Worm (Caenorhabditis elegans) whole organism, L1 larva: Measurements from ENCODE around the gene vps-33.2.

Experiments
- C16A3.4 ChIP-seq: fragments of 150-350 bp; optimal IDR thresholded peaks from 2 replicates; lab custom pipeline; 2014; ENCODE audit warnings: missing biosample characterization, missing genetic modification characterization
- alr-1 ChIP-seq: fragments of 200-800 bp; sonication (Bioruptor generic); optimal IDR thresholded peaks from 2 replicates; lab custom pipeline; 2018; ENCODE audit warnings: borderline replicate concordance, mild to moderate bottlenecking, missing genetic modification characterization, missing compliant biosample characterization
- aly-2 ChIP-seq: fragments of 150-350 bp; optimal IDR thresholded peaks from 2 replicates; lab custom pipeline; 2014; ENCODE audit warnings: missing biosample characterization, missing genetic modification characterization
- ama-1 ChIP-seq: fragments of 150-350 bp; optimal IDR thresholded peaks from 2 replicates; lab custom pipeline; 2014
- ceh-63 ChIP-seq: fragments of 200-800 bp; sonication (Bioruptor generic); optimal IDR thresholded peaks from 2 replicates; lab custom pipeline; 2018; ENCODE audit warnings: mild to moderate bottlenecking, missing genetic modification characterization, missing compliant biosample characterization
- ceh-8 ChIP-seq: fragments of 200-800 bp; sonication (Bioruptor generic); optimal IDR thresholded peaks from 2 replicates; lab custom pipeline; 2018; ENCODE audit warnings: mild to moderate bottlenecking, missing genetic modification characterization, moderate library complexity, missing compliant biosample characterization
- ceh-82 ChIP-seq, 3 experiments: fragments of 150-350 bp in 1 of 3; sonication (generic microtip) in 2 of 3; optimal IDR thresholded peaks; 2 replicates each; lab custom pipeline; 2014 to 2017; ENCODE audit warnings: missing biosample characterization in 3 of 3, missing genetic modification characterization in 3 of 3
- ceh-88 ChIP-seq: fragments of 200-800 bp; sonication (Bioruptor generic); IDR thresholded peaks from 2 replicates; pipeline ENCODE4 v1.3.6; 2022; ENCODE audit warnings: missing genetic modification characterization, missing compliant biosample characterization
- ceh-90 ChIP-seq: sonication (generic microtip); optimal IDR thresholded peaks from 2 replicates; lab custom pipeline; 2016; ENCODE audit warnings: missing genetic modification characterization, missing compliant biosample characterization
- dpl-1 ChIP-seq, 3 experiments: fragments of 150-350 bp in 2 of 3; sonication (generic microtip) in 1 of 3; optimal IDR thresholded peaks; 2 replicates each; lab custom pipeline; 2014 to 2017; ENCODE audit warnings: missing biosample characterization in 3 of 3, missing genetic modification characterization in 3 of 3, missing genetic modification reagents in 3 of 3
- efl-1 ChIP-seq, 4 experiments: fragments of 150-350 bp; optimal IDR thresholded peaks in 3 of 4; peaks in 1 of 4; 1 replicate in 1 of 4; 2 replicates in 3 of 4; lab custom pipeline; 2014; ENCODE audit warnings: missing biosample characterization in 2 of 4, missing genetic modification characterization in 2 of 4, missing genetic modification reagents in 2 of 4
- efl-3 ChIP-seq: fragments of 200-800 bp; sonication (Bioruptor generic); optimal IDR thresholded peaks from 2 replicates; lab custom pipeline; 2018; ENCODE audit warnings: mild to moderate bottlenecking, missing genetic modification characterization, missing compliant biosample characterization
- egl-27 ChIP-seq, 2 experiments: fragments of 150-350 bp in 1 of 2; sonication (generic microtip); optimal IDR thresholded peaks; 3 replicates each; lab custom pipeline; 2017 to 2018; ENCODE audit warnings: missing biosample characterization in 2 of 2, missing genetic modification characterization in 2 of 2, missing genetic modification reagents in 2 of 2
- elt-2 ChIP-seq: sonication (generic microtip); optimal IDR thresholded peaks from 2 replicates; lab custom pipeline; 2016; ENCODE audit warnings: missing genetic modification characterization, mild to moderate bottlenecking, inconsistent platforms, missing compliant biosample characterization, missing genetic modification reagents
- fkh-4 ChIP-seq: sonication (generic microtip); optimal IDR thresholded peaks from 2 replicates; lab custom pipeline; 2016; ENCODE audit warnings: missing compliant biosample characterization, missing genetic modification characterization, borderline replicate concordance
- hpl-2 ChIP-seq: fragments of 150-350 bp; optimal IDR thresholded peaks from 2 replicates; lab custom pipeline; 2014; ENCODE audit warnings: missing biosample characterization, missing genetic modification reagents, missing genetic modification characterization
- irx-1 ChIP-seq: sonication (generic microtip); optimal IDR thresholded peaks from 2 replicates; lab custom pipeline; 2016; ENCODE audit warnings: missing genetic modification characterization, missing compliant biosample characterization
- isw-1 ChIP-seq: fragments of 200-800 bp; sonication (Bioruptor generic); IDR thresholded peaks from 2 replicates; pipeline ENCODE4 v1.3.6; 2022; ENCODE audit warnings: missing genetic modification characterization, missing compliant biosample characterization
- jun-1 ChIP-seq: fragments of 150-350 bp; optimal IDR thresholded peaks from 2 replicates; lab custom pipeline; 2014; ENCODE audit warnings: missing biosample characterization, missing genetic modification reagents, missing genetic modification characterization
- lin-14 ChIP-seq: fragments of 200-800 bp; sonication (Bioruptor generic); optimal IDR thresholded peaks from 2 replicates; lab custom pipeline; 2018; ENCODE audit warnings: mild to moderate bottlenecking, missing genetic modification characterization, moderate library complexity, missing compliant biosample characterization
- lin-35 ChIP-seq, 2 experiments: fragments of 150-350 bp; optimal IDR thresholded peaks; 2 replicates each; lab custom pipeline; 2014; ENCODE audit warnings: missing biosample characterization in 2 of 2, missing genetic modification characterization in 2 of 2, missing genetic modification reagents in 2 of 2
- lir-3 ChIP-seq: sonication (generic microtip); optimal IDR thresholded peaks from 2 replicates; lab custom pipeline; 2016; ENCODE audit warnings: mild to moderate bottlenecking, missing genetic modification characterization, moderate library complexity, missing compliant biosample characterization; ENCODE audit not compliant: poor library complexity
- lsy-2 ChIP-seq, 2 experiments: fragments of 150-350 bp; optimal IDR thresholded peaks; 2 replicates each; lab custom pipeline; 2014; ENCODE audit warnings: missing biosample characterization in 2 of 2, missing genetic modification characterization in 2 of 2
- mdl-1 ChIP-seq, 2 experiments: fragments of 150-350 bp; optimal IDR thresholded peaks; 2 replicates each; lab custom pipeline; 2014 to 2017; ENCODE audit warnings: missing biosample characterization in 2 of 2, missing genetic modification characterization in 2 of 2, inconsistent platforms in 1 of 2
- mef-2 ChIP-seq: fragments of 150-350 bp; optimal IDR thresholded peaks from 2 replicates; lab custom pipeline; 2014; ENCODE audit warnings: missing biosample characterization, missing genetic modification characterization
- mep-1 ChIP-seq: fragments of 150-350 bp; optimal IDR thresholded peaks from 2 replicates; lab custom pipeline; 2014; ENCODE audit warnings: missing biosample characterization, missing genetic modification characterization
- nhr-12 ChIP-seq: sonication (generic microtip); optimal IDR thresholded peaks from 2 replicates; lab custom pipeline; 2017; ENCODE audit warnings: missing biosample characterization, missing genetic modification characterization
- nhr-19 ChIP-seq: fragments of 200-800 bp; sonication (Bioruptor generic); conservative IDR thresholded peaks from 2 replicates; pipeline ENCODE4 v1.3.6; 2022; ENCODE audit warnings: missing genetic modification characterization, missing compliant biosample characterization
- nhr-20 ChIP-seq: sonication (generic microtip); optimal IDR thresholded peaks from 2 replicates; lab custom pipeline; 2016; ENCODE audit warnings: mild to moderate bottlenecking, missing genetic modification characterization, missing compliant biosample characterization
- nhr-28 ChIP-seq: fragments of 150-350 bp; optimal IDR thresholded peaks from 2 replicates; lab custom pipeline; 2014; ENCODE audit warnings: missing biosample characterization, missing genetic modification characterization
- nhr-76 ChIP-seq: sonication (generic microtip); optimal IDR thresholded peaks from 2 replicates; lab custom pipeline; 2017; ENCODE audit warnings: missing biosample characterization, missing genetic modification characterization
- nhr-85 ChIP-seq: sonication (generic microtip); peaks from one replicate; lab custom pipeline; 2016; ENCODE audit warnings: missing genetic modification characterization, inconsistent platforms, missing compliant biosample characterization
- pax-3 ChIP-seq: fragments of 200-800 bp; sonication (Bioruptor generic); optimal IDR thresholded peaks from 2 replicates; lab custom pipeline; 2018; ENCODE audit warnings: mild to moderate bottlenecking, missing genetic modification characterization, moderate library complexity, missing compliant biosample characterization
- rnt-1 ChIP-seq: sonication (generic microtip); optimal IDR thresholded peaks from 2 replicates; lab custom pipeline; 2016; ENCODE audit warnings: mild to moderate bottlenecking, missing genetic modification characterization, moderate library complexity, missing compliant biosample characterization
- snu-23 ChIP-seq: sonication (generic microtip); optimal IDR thresholded peaks from 2 replicates; lab custom pipeline; 2016; ENCODE audit warnings: missing genetic modification characterization, missing compliant biosample characterization
- sox-4 ChIP-seq: sonication (generic microtip); optimal IDR thresholded peaks from 2 replicates; lab custom pipeline; 2016; ENCODE audit warnings: missing genetic modification characterization, missing compliant biosample characterization
- sptf-1 ChIP-seq: fragments of 150-350 bp; optimal IDR thresholded peaks from 2 replicates; lab custom pipeline; 2014; ENCODE audit warnings: missing biosample characterization, missing genetic modification characterization
- sup-37 ChIP-seq: fragments of 200-800 bp; sonication (Bioruptor generic); optimal IDR thresholded peaks from 2 replicates; lab custom pipeline; 2018; ENCODE audit warnings: mild to moderate bottlenecking, missing genetic modification characterization, missing compliant biosample characterization
- tlp-1 ChIP-seq: fragments of 150-350 bp; optimal IDR thresholded peaks from 2 replicates; lab custom pipeline; 2014; ENCODE audit warnings: missing biosample characterization, missing genetic modification characterization
- unc-130 ChIP-seq: fragments of 150-350 bp; optimal IDR thresholded peaks from 2 replicates; lab custom pipeline; 2017; ENCODE audit warnings: missing biosample characterization, missing genetic modification characterization, inconsistent platforms
- unc-62 ChIP-seq: fragments of 150-350 bp; optimal IDR thresholded peaks from 2 replicates; lab custom pipeline; 2014; ENCODE audit warnings: missing biosample characterization, missing genetic modification reagents, missing genetic modification characterization
- unc-86 ChIP-seq: sonication (generic microtip); optimal IDR thresholded peaks from 2 replicates; lab custom pipeline; 2016; ENCODE audit warnings: missing genetic modification characterization, missing compliant biosample characterization
- xbp-1 ChIP-seq: sonication (generic microtip); optimal IDR thresholded peaks from 2 replicates; lab custom pipeline; 2016; ENCODE audit warnings: missing genetic modification characterization, missing compliant biosample characterization
- zip-4 ChIP-seq: fragments of 200-800 bp; sonication (Bioruptor generic); optimal IDR thresholded peaks from 2 replicates; lab custom pipeline; 2018; ENCODE audit warnings: mild to moderate bottlenecking, missing genetic modification characterization, moderate library complexity, missing compliant biosample characterization
- ztf-11 ChIP-seq, 2 experiments: sonication (generic microtip); optimal IDR thresholded peaks; 2 replicates each; lab custom pipeline; 2016 to 2017; ENCODE audit warnings: missing genetic modification characterization in 2 of 2, missing biosample characterization in 1 of 2, missing compliant biosample characterization in 1 of 2

vps-33.2 gene

ce11 chrII:6600973-6601372 is at the start of gene vps-33.2 (continued):
- TF ChIP-seq dpl-1 (GFP tag; optimal IDR thresholded peaks at IDR 0.05; lab: Kevin White, UChicago) = peak; percentile 23 to 62 (median 60)

ce11 chrII:6554677-6555076 is 46.3 kb upstream of the vps-33.2 start, which contains the start of gene wrn-1:
wrn-1 (plus strand) TSS chrII:6554977.
- TF ChIP-seq mep-1 (tag; lab: Kevin White, UChicago) = no peak
- no peak for TF ChIP-seq dpl-1 (GFP tag; optimal IDR thresholded peaks at IDR 0.05; lab: Kevin White, UChicago)
- no peak for TF ChIP-seq unc-62 (GFP tag; lab: Kevin White, UChicago)
- TF ChIP-seq elt-2 = no peak
- TF ChIP-seq nhr-19 = no peak
- no peak for TF ChIP-seq efl-3 (GFP tag; lab: Kevin White, UChicago)
- TF ChIP-seq isw-1 = no peak
- no peak for TF ChIP-seq ceh-8 (GFP tag; lab: Kevin White, UChicago)
- no peak for TF ChIP-seq xbp-1 (tag; lab: Kevin White, UChicago)
- no peak for TF ChIP-seq sptf-1 (tag; lab: Kevin White, UChicago)

ce11 chrII:6558887-6559286 is 42.1 kb upstream of the vps-33.2 start:
- TF ChIP-seq ama-1 = peak; percentile 64
- peak in 1 of 2 experiments; percentile 19 for TF ChIP-seq lin-35 (GFP tag; optimal IDR thresholded peaks at IDR 0.05; lab: Kevin White, UChicago)
- TF ChIP-seq efl-1 (optimal IDR thresholded peaks at IDR 0.05; lab: Kevin White, UChicago) = no peak
- peak in 1 of 2 experiments; percentile 14 for TF ChIP-seq efl-1 (GFP tag; optimal IDR thresholded peaks at IDR 0.05 in 1 of 2; lab: Kevin White, UChicago)
- no peak for TF ChIP-seq ceh-90 (tag; lab: Kevin White, UChicago)
- TF ChIP-seq nhr-85 = no peak

ce11 chrII:6560291-6560690 is 40.7 kb upstream of the vps-33.2 start:
- TF ChIP-seq lin-14 (no peak), unc-86 (tag; lab: Kevin White, UChicago) (no peak), tlp-1 (tag; lab: Kevin White, UChicago) (no peak), unc-62 (GFP tag; lab: Kevin White, UChicago) (no peak), lir-3 (tag; lab: Kevin White, UChicago) (no peak), ceh-88 (GFP tag; lab: Robert Waterston, UW) (no peak), zip-4 (GFP tag; lab: Kevin White, UChicago) (no peak), efl-3 (GFP tag; lab: Kevin White, UChicago) (no peak), nhr-12 (tag; lab: Kevin White, UChicago) (no peak), ceh-63 (GFP tag; lab: Kevin White, UChicago) (no peak), ceh-90 (tag; lab: Kevin White, UChicago) (no peak), pax-3 (tag; lab: Kevin White, UChicago) (no peak), ztf-11 (tag; optimal IDR thresholded peaks at IDR 0.05; lab: Kevin White, UChicago) (no peak), rnt-1 (no peak), aly-2 (tag; lab: Kevin White, UChicago) (no peak), nhr-28 (tag; lab: Kevin White, UChicago) (no peak), hpl-2 (GFP tag; lab: Kevin White, UChicago) (no peak), sox-4 (no peak), jun-1 (no peak), ceh-82 (tag; optimal IDR thresholded peaks at IDR 0.05; lab: Kevin White, UChicago) (no peak)

ce11 chrII:6561300-6561699 is 39.7 kb upstream of the vps-33.2 start, which contains the start of gene F18C5.10:
F18C5.10 (minus strand) TSS chrII:6561444.
- TF ChIP-seq rnt-1 (peak; percentile 16), isw-1 (no peak), C16A3.4 (peak; percentile 20), unc-130 (tag; lab: Kevin White, UChicago) (no peak), irx-1 (tag; lab: Kevin White, UChicago) (no peak), mef-2 (no peak), ama-1 (peak; percentile 14), fkh-4 (tag; lab: Kevin White, UChicago) (no peak), egl-27 (tag; optimal IDR thresholded peaks at IDR 0.05; lab: Kevin White, UChicago) (no peak), sup-37 (GFP tag; lab: Kevin White, UChicago) (no peak), xbp-1 (tag; lab: Kevin White, UChicago) (no peak), ceh-88 (GFP tag; lab: Robert Waterston, UW) (no peak), nhr-19 (peak; percentile 36), lsy-2 (tag; optimal IDR thresholded peaks at IDR 0.05; lab: Kevin White, UChicago) (peak in 1 of 2 experiments; percentile 26), aly-2 (tag; lab: Kevin White, UChicago) (no peak), snu-23 (peak; percentile 11), alr-1 (tag; lab: Kevin White, UChicago) (no peak), nhr-20 (tag; lab: Kevin White, UChicago) (no peak), nhr-76 (no peak), mdl-1 (tag; optimal IDR thresholded peaks at IDR 0.05; lab: Kevin White, UChicago) (peak in 1 of 2 experiments; percentile 1)
